Worm (Caenorhabditis elegans): ENCODE data around the gene F35D2.6.

DNA sequence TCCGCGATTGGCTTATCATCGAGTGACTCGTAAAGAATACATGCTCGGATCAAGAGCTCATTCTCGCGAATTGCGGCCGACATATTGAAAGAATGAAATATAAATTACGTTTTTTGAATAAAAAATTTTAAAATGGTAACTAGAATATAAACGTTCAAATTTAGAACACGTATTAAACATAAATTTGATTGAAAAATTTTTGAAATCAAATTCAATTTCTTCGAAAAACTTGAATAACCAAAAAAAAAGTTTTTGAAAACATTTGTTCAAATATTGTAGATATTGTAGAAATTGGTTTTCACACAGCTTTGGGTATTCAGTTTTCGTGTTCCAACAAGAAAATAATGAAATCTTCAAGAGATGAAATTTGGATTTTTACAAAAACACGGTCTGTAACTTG, 29.5 kb upstream of the F35D2.6 start, which contains the start of gene fbxa-224:
- TF ChIP-seq fkh-10 (GFP tag; optimal IDR thresholded peaks at IDR 0.05) (no peak), mdl-1 (tag; optimal IDR thresholded peaks at IDR 0.05) (no peak)

Measured in whole organism, L3 larva.